Fruit fly (Drosophila melanogaster) Kc167 (cell line): ENCODE data around the gene dop.

ENCODE experiments used
- Myc ChIP-seq: fragments of >200 bp; optimal IDR thresholded peaks from 2 replicates; lab custom pipeline; 2017; ENCODE audit warnings: missing external identifiers
- Sin3A ChIP-seq: fragments of >200 bp; optimal IDR thresholded peaks from 2 replicates; lab custom pipeline; 2018; ENCODE audit warnings: missing external identifiers
- h ChIP-seq: fragments of >200 bp; optimal IDR thresholded peaks from 3 replicates; lab custom pipeline; 2018; ENCODE audit warnings: missing external identifiers
- insv ChIP-seq: fragments of >200 bp; optimal IDR thresholded peaks from 3 replicates; lab custom pipeline; 2018; ENCODE audit warnings: missing external identifiers
- psq ChIP-seq: fragments of >200 bp; optimal IDR thresholded peaks from 2 replicates; lab custom pipeline; 2017; ENCODE audit warnings: missing external identifiers
- ttk ChIP-seq: sonication (Bioruptor generic); optimal IDR thresholded peaks from 2 replicates; lab custom pipeline; 2017; ENCODE audit warnings: missing external identifiers

The dop gene

dm6 chr3L:15537916-15538581 is 27.8 kb upstream of the dop start:
- TF ChIP-seq ttk (lab: Kevin White, UChicago) (no peak), h (lab: Kevin White, UChicago) (no peak), Sin3A (lab: Kevin White, UChicago) (no peak), insv (lab: Kevin White, UChicago) (no peak), Myc (no peak), psq (lab: Kevin White, UChicago) (no peak)

- TF ChIP-seq Myc (no peak), insv (lab: Kevin White, UChicago) (no peak), ttk (lab: Kevin White, UChicago) (no peak), Sin3A (lab: Kevin White, UChicago) (no peak), psq (lab: Kevin White, UChicago) (no peak), h (lab: Kevin White, UChicago) (no peak)
These were observed 27.0 kb upstream of the dop start for dm6 chr3L:15538582-15539490.

- TF ChIP-seq Myc = no peak
- no peak for TF ChIP-seq insv (lab: Kevin White, UChicago)
- TF ChIP-seq ttk (lab: Kevin White, UChicago) = no peak
- no peak for TF ChIP-seq Sin3A (lab: Kevin White, UChicago)
- no peak for TF ChIP-seq psq (lab: Kevin White, UChicago)
- no peak for TF ChIP-seq h (lab: Kevin White, UChicago)
These were observed 25.9 kb upstream of the dop start for dm6 chr3L:15539903-15540409.

dm6 chr3L:15540682-15541081 is 25.1 kb upstream of the dop start:
- TF ChIP-seq Sin3A (lab: Kevin White, UChicago) = no peak
- no peak for TF ChIP-seq ttk (lab: Kevin White, UChicago)
- no peak for TF ChIP-seq psq (lab: Kevin White, UChicago)
- no peak for TF ChIP-seq insv (lab: Kevin White, UChicago)
- no peak for TF ChIP-seq h (lab: Kevin White, UChicago)
- no peak for TF ChIP-seq Myc

- TF ChIP-seq ttk (lab: Kevin White, UChicago) (no peak), Sin3A (lab: Kevin White, UChicago) (no peak), h (lab: Kevin White, UChicago) (no peak), psq (lab: Kevin White, UChicago) (no peak), Myc (no peak), insv (lab: Kevin White, UChicago) (no peak)
These were observed 24.5 kb upstream of the dop start for dm6 chr3L:15541281-15541680.

dm6 chr3L:15543049-15543448 is 22.8 kb upstream of the dop start:
- no peak for TF ChIP-seq psq (lab: Kevin White, UChicago)
- TF ChIP-seq Myc = no peak
- TF ChIP-seq h (lab: Kevin White, UChicago) = no peak
- TF ChIP-seq ttk (lab: Kevin White, UChicago) = no peak
- no peak for TF ChIP-seq insv (lab: Kevin White, UChicago)
- no peak for TF ChIP-seq Sin3A (lab: Kevin White, UChicago)

dm6 chr3L:15543467-15543866 is 22.3 kb upstream of the dop start:
- TF ChIP-seq psq (lab: Kevin White, UChicago) (no peak), Sin3A (lab: Kevin White, UChicago) (no peak), insv (lab: Kevin White, UChicago) (no peak), h (lab: Kevin White, UChicago) (no peak), ttk (lab: Kevin White, UChicago) (no peak), Myc (no peak)

dm6 chr3L:15544455-15545415 is 21.1 kb upstream of the dop start:
- TF ChIP-seq Myc = no peak
- TF ChIP-seq h (lab: Kevin White, UChicago) = no peak
- TF ChIP-seq Sin3A (lab: Kevin White, UChicago) = no peak
- TF ChIP-seq ttk (lab: Kevin White, UChicago) = no peak
- TF ChIP-seq insv (lab: Kevin White, UChicago) = no peak
- no peak for TF ChIP-seq psq (lab: Kevin White, UChicago)

dm6 chr3L:15547187-15547790 is 18.5 kb upstream of the dop start:
- TF ChIP-seq Myc = no peak
- no peak for TF ChIP-seq ttk (lab: Kevin White, UChicago)
- TF ChIP-seq psq (lab: Kevin White, UChicago) = no peak
- TF ChIP-seq insv (lab: Kevin White, UChicago) = no peak

- no peak for TF ChIP-seq Myc
- TF ChIP-seq insv (lab: Kevin White, UChicago) = no peak
- no peak for TF ChIP-seq h (lab: Kevin White, UChicago)
- TF ChIP-seq ttk (lab: Kevin White, UChicago) = no peak
- no peak for TF ChIP-seq psq (lab: Kevin White, UChicago)
- no peak for TF ChIP-seq Sin3A (lab: Kevin White, UChicago)
These were observed 17.0 kb upstream of the dop start for dm6 chr3L:15548843-15549242.
